Worm (Caenorhabditis elegans): ENCODE data around the gene bed-1.

bed-1 gene

ce11 chrV:19125812-19126211 lies 1.1 kb upstream of the bed-1 start (continued):
- TF ChIP-seq ceh-62 (tag; optimal IDR thresholded peaks at IDR 0.05), result no peak
- no peak for TF ChIP-seq lin-15B (tag; optimal IDR thresholded peaks at IDR 0.05)
- TF ChIP-seq ZK337.2 (GFP tag; IDR thresholded peaks at IDR 0.05), result no peak
- TF ChIP-seq nhr-41 (GFP tag; IDR thresholded peaks at IDR 0.05), result 0 out of 2 replicates have a peak, but pooled peaks have one; percentile 71
- TF ChIP-seq saeg-2 (GFP tag; IDR thresholded peaks at IDR 0.05), result no peak
- TF ChIP-seq ceh-44 (GFP tag; IDR thresholded peaks at IDR 0.05), result peak; percentile 62; the same call in 1 of the 2 replicates
- peak; percentile 95 for TF ChIP-seq set-16 (GFP tag; IDR thresholded peaks at IDR 0.05)
- no peak for TF ChIP-seq ztf-11 (tag; optimal IDR thresholded peaks at IDR 0.05)
- TF ChIP-seq nhr-102 (tag; optimal IDR thresholded peaks at IDR 0.05), result no peak
- peak; percentile 69 for TF ChIP-seq snpc-1.2 (GFP tag; IDR thresholded peaks at IDR 0.05)
- TF ChIP-seq mdl-1 (tag; optimal IDR thresholded peaks at IDR 0.05), result peak in 1 of 2 experiments; percentile 15
- peak; percentile 83 for TF ChIP-seq Y48G9A.11 (GFP tag; IDR thresholded peaks at IDR 0.05)
- no peak for TF ChIP-seq nhr-6 (tag; optimal IDR thresholded peaks at IDR 0.05)
- peak; percentile 78 for TF ChIP-seq T20F7.1 (GFP tag; optimal IDR thresholded peaks at IDR 0.05)
- TF ChIP-seq lin-38 (GFP tag; IDR thresholded peaks at IDR 0.05), result peak; percentile 82
- TF ChIP-seq dmd-8 (GFP tag; IDR thresholded peaks at IDR 0.05), result peak; percentile 83
- no peak for TF ChIP-seq ces-1 (GFP tag; optimal IDR thresholded peaks at IDR 0.05)
- TF ChIP-seq php-3 (GFP tag; IDR thresholded peaks at IDR 0.05), result no peak; the same call in 1 of the 2 replicates
- TF ChIP-seq ctbp-1 (GFP tag; IDR thresholded peaks at IDR 0.05), result peak; percentile 89
- no peak for TF ChIP-seq nhr-76 (tag; optimal IDR thresholded peaks at IDR 0.05)
- TF ChIP-seq hif-1 (tag; optimal IDR thresholded peaks at IDR 0.05), result peak in 1 of 2 experiments; percentile 63
- TF ChIP-seq nhr-48 (tag; optimal IDR thresholded peaks at IDR 0.05), result peak; percentile 51
- no peak for TF ChIP-seq unc-39 (tag; optimal IDR thresholded peaks at IDR 0.05)
- peak; percentile 95 for TF ChIP-seq egl-43 (GFP tag; IDR thresholded peaks at IDR 0.05)
- TF ChIP-seq ceh-28 (tag; optimal IDR thresholded peaks at IDR 0.05), result no peak
- peak; percentile 92 for TF ChIP-seq pha-4 (GFP tag; IDR thresholded peaks at IDR 0.05)
- TF ChIP-seq pha-4 (tag; optimal IDR thresholded peaks at IDR 0.05), result no peak
- peak; percentile 20 for TF ChIP-seq zfp-2 (tag; optimal IDR thresholded peaks at IDR 0.05)
- TF ChIP-seq dpl-1 (GFP tag; optimal IDR thresholded peaks at IDR 0.05), result peak; percentile 8
- TF ChIP-seq nhr-77 (tag; optimal IDR thresholded peaks at IDR 0.05), result no peak
- TF ChIP-seq cey-2 (tag; optimal IDR thresholded peaks at IDR 0.05; ENCODE audit: borderline replicate concordance, insufficient read depth), result no peak
- TF ChIP-seq mxl-2 (GFP tag; conservative IDR thresholded peaks at IDR 0.05), result no peak
- no peak for TF ChIP-seq mdt-29 (GFP tag; IDR thresholded peaks at IDR 0.05)
- no peak for TF ChIP-seq zip-2 (tag; optimal IDR thresholded peaks at IDR 0.05)

- no peak for TF ChIP-seq lsy-2 (tag; optimal IDR thresholded peaks at IDR 0.05)
These were observed 531 bp upstream of the bed-1 start for ce11 chrV:19125253-19125652.

- TF ChIP-seq set-16 (GFP tag; IDR thresholded peaks at IDR 0.05) (peak; percentile 66), aha-1 (tag) (no peak), ceh-28 (tag; optimal IDR thresholded peaks at IDR 0.05) (peak; percentile 56), snpc-1.2 (GFP tag; IDR thresholded peaks at IDR 0.05) (no peak), zfp-3 (GFP tag; conservative IDR thresholded peaks at IDR 0.05) (no peak), lin-15B (tag; optimal IDR thresholded peaks at IDR 0.05) (no peak)
These were observed 3.7 kb downstream of the bed-1 start for ce11 chrV:19120743-19121642.

Measured in whole organism, L4 larva.